Fruit fly (Drosophila melanogaster) whole organism: ENCODE measurements around the gene Tdh.

Experiments used
- CG8478 ChIP-seq: fragments of >200 bp; optimal IDR thresholded peaks from 2 replicates; lab custom pipeline; 2018; ENCODE audit warnings: inconsistent platforms
- Dll ChIP-seq: fragments of >200 bp; optimal IDR thresholded peaks from 2 replicates; lab custom pipeline; 2017
- EcR ChIP-seq, 2 experiments: fragments of >200 bp; optimal IDR thresholded peaks; 2 replicates each; lab custom pipeline; 2017; ENCODE audit warnings: missing biosample characterization in 2 of 2, missing genetic modification characterization in 2 of 2, missing genetic modification reagents in 2 of 2
- pan ChIP-seq: fragments of >200 bp; optimal IDR thresholded peaks from 2 replicates; lab custom pipeline; 2017
- psq ChIP-seq: fragments of >200 bp; optimal IDR thresholded peaks from 2 replicates; lab custom pipeline; 2017

dm6 chr3L:20436069-20436468, 30.7 kb upstream of the Tdh start, which contains the start of the genes mRpL15 and CtIP:
- TF ChIP-seq CG8478 (lab: Kevin White, UChicago) (no peak), Dll (lab: Kevin White, UChicago) (no peak), pan (no peak), psq (lab: Kevin White, UChicago) (no peak), EcR (GFP tag; optimal IDR thresholded peaks at IDR 0.05; lab: Kevin White, UChicago) (no peak)
